Fruit fly (Drosophila melanogaster) whole organism, embryonic: ENCODE measurements around the gene Mks1.

Source experiments
- Atf6 ChIP-seq: fragments of 200-800 bp; sonication (Bioruptor generic); IDR thresholded peaks from 2 replicates; pipeline ENCODE4 v1.3.6; 2022; ENCODE audit warnings: missing biosample characterization, missing genetic modification characterization
- B-H1 ChIP-seq: fragments of 200-800 bp; sonication (Bioruptor generic); IDR thresholded peaks from 3 replicates; pipeline ENCODE4 v1.3.6; 2022; ENCODE audit warnings: missing biosample characterization, missing genetic modification characterization
- BtbVII ChIP-seq: fragments of 200-800 bp; sonication (Bioruptor generic); optimal IDR thresholded peaks from 3 replicates; lab custom pipeline; 2017; ENCODE audit warnings: missing biosample characterization, mild to moderate bottlenecking, missing genetic modification characterization
- CG10979 ChIP-seq: fragments of 200-800 bp; sonication (Bioruptor generic); optimal IDR thresholded peaks from 2 replicates; lab custom pipeline; 2018; ENCODE audit warnings: missing biosample characterization, mild to moderate bottlenecking, missing genetic modification characterization, moderate library complexity
- CG14667 ChIP-seq: fragments of 200-800 bp; sonication (Bioruptor generic); IDR thresholded peaks from 2 replicates; pipeline ENCODE4 v1.3.6; 2022; ENCODE audit warnings: missing biosample characterization, missing genetic modification characterization
- CG1529 ChIP-seq: fragments of 200-800 bp; sonication (Bioruptor generic); optimal IDR thresholded peaks from 3 replicates; lab custom pipeline; 2018; ENCODE audit warnings: missing biosample characterization, missing genetic modification characterization
- CG15514 ChIP-seq: fragments of 200-800 bp; sonication (Bioruptor generic); optimal IDR thresholded peaks from 3 replicates; lab custom pipeline; 2017; ENCODE audit warnings: missing biosample characterization, missing genetic modification characterization, mild to moderate bottlenecking, moderate library complexity, missing genetic modification reagents
- CG15696 ChIP-seq: fragments of 200-800 bp; sonication (Bioruptor generic); optimal IDR thresholded peaks from 2 replicates; lab custom pipeline; 2019; ENCODE audit warnings: missing biosample characterization, mild to moderate bottlenecking, missing genetic modification characterization, moderate library complexity
- CG17802 ChIP-seq: fragments of 200-800 bp; sonication (Bioruptor generic); optimal IDR thresholded peaks from 2 replicates; lab custom pipeline; 2018; ENCODE audit warnings: missing biosample characterization, mild to moderate bottlenecking, missing genetic modification characterization, moderate library complexity
- CG2678 ChIP-seq: fragments of 200-800 bp; sonication (Bioruptor generic); optimal IDR thresholded peaks from 3 replicates; lab custom pipeline; 2019; ENCODE audit warnings: missing biosample characterization, mild to moderate bottlenecking, missing genetic modification characterization, moderate library complexity
- CG30431 ChIP-seq: fragments of 200-800 bp; sonication (Bioruptor generic); optimal IDR thresholded peaks from 2 replicates; lab custom pipeline; 2017; ENCODE audit warnings: missing biosample characterization, missing genetic modification characterization
- CG33213 ChIP-seq: fragments of 200-800 bp; sonication (Bioruptor generic); optimal IDR thresholded peaks from 3 replicates; lab custom pipeline; 2016; ENCODE audit warnings: missing biosample characterization, missing genetic modification characterization
- CG42726 ChIP-seq: fragments of 200-800 bp; sonication (Bioruptor generic); IDR thresholded peaks from 2 replicates; pipeline ENCODE4 v1.3.6; 2022; ENCODE audit warnings: missing biosample characterization, missing genetic modification characterization; ENCODE audit not compliant: partially characterized antibody
- CG4854 ChIP-seq: fragments of 200-800 bp; sonication (Bioruptor generic); optimal IDR thresholded peaks from 2 replicates; lab custom pipeline; 2016; ENCODE audit warnings: missing biosample characterization, missing genetic modification characterization, inconsistent platforms
- CG6791 ChIP-seq: fragments of 200-800 bp; sonication (Bioruptor generic); IDR thresholded peaks from 3 replicates; pipeline ENCODE4 v1.3.6; 2022; ENCODE audit warnings: missing biosample characterization, missing genetic modification characterization; ENCODE audit not compliant: partially characterized antibody
- CG6854 ChIP-seq: fragments of 200-800 bp; sonication (Bioruptor generic); optimal IDR thresholded peaks from 3 replicates; lab custom pipeline; 2017; ENCODE audit warnings: missing biosample characterization, mild to moderate bottlenecking, missing genetic modification characterization
- CG7745 ChIP-seq: fragments of 200-800 bp; sonication (Bioruptor generic); optimal IDR thresholded peaks from 2 replicates; lab custom pipeline; 2018; ENCODE audit warnings: missing biosample characterization, mild to moderate bottlenecking, missing genetic modification characterization, moderate library complexity
- CG7786 ChIP-seq: fragments of 200-800 bp; sonication (Bioruptor generic); optimal IDR thresholded peaks from 2 replicates; lab custom pipeline; 2016; ENCODE audit warnings: missing biosample characterization, missing genetic modification characterization
- CG7839 ChIP-seq: fragments of 200-800 bp; sonication (Bioruptor generic); optimal IDR thresholded peaks from 3 replicates; lab custom pipeline; 2018; ENCODE audit warnings: missing biosample characterization, mild to moderate bottlenecking, missing genetic modification characterization, moderate library complexity
- CG7928 ChIP-seq: fragments of 200-800 bp; sonication (Bioruptor generic); optimal IDR thresholded peaks from 2 replicates; lab custom pipeline; 2017; ENCODE audit warnings: missing biosample characterization, mild to moderate bottlenecking, missing genetic modification characterization
- CG8765 ChIP-seq: fragments of 200-800 bp; sonication (Bioruptor generic); IDR thresholded peaks from 2 replicates; pipeline ENCODE4 v1.3.6; 2022; ENCODE audit warnings: missing biosample characterization, missing genetic modification characterization
- CG8924 ChIP-seq: fragments of 200-800 bp; optimal IDR thresholded peaks from 3 replicates; lab custom pipeline; 2019; ENCODE audit warnings: missing biosample characterization, mild to moderate bottlenecking, missing genetic modification characterization, moderate library complexity
- CkIIα-i1 ChIP-seq: fragments of 200-800 bp; sonication (Bioruptor generic); IDR thresholded peaks from 2 replicates; pipeline ENCODE4 v1.3.6; 2022; ENCODE audit warnings: missing biosample characterization, missing genetic modification characterization
- Dad ChIP-seq: fragments of 200-800 bp; sonication (Bioruptor generic); optimal IDR thresholded peaks from 3 replicates; lab custom pipeline; 2016; ENCODE audit warnings: missing biosample characterization, missing genetic modification characterization
- Dip3 ChIP-seq: fragments of 200-800 bp; sonication (Bioruptor generic); optimal IDR thresholded peaks from 3 replicates; lab custom pipeline; 2016; ENCODE audit warnings: missing biosample characterization, missing genetic modification characterization
- E2f2 ChIP-seq: fragments of 200-800 bp; sonication (Bioruptor generic); IDR thresholded peaks from 2 replicates; pipeline ENCODE4 v1.3.6; 2022; ENCODE audit warnings: missing biosample characterization, missing genetic modification characterization
- Fer3 ChIP-seq: fragments of 200-800 bp; sonication (Bioruptor generic); optimal IDR thresholded peaks from 2 replicates; lab custom pipeline; 2018; ENCODE audit warnings: missing biosample characterization, mild to moderate bottlenecking, missing genetic modification characterization, moderate library complexity
- Hand ChIP-seq: fragments of 200-800 bp; sonication (Bioruptor generic); optimal IDR thresholded peaks from 2 replicates; lab custom pipeline; 2017; ENCODE audit warnings: mild to moderate bottlenecking, missing biosample characterization, missing genetic modification reagents, missing genetic modification characterization
- Hmr ChIP-seq: fragments of 200-800 bp; sonication (Bioruptor generic); optimal IDR thresholded peaks from 3 replicates; lab custom pipeline; 2017; ENCODE audit warnings: mild to moderate bottlenecking, missing biosample characterization, missing genetic modification reagents, missing genetic modification characterization
- Neu2 ChIP-seq: fragments of 200-800 bp; sonication (Bioruptor generic); optimal IDR thresholded peaks from 3 replicates; lab custom pipeline; 2016; ENCODE audit warnings: missing biosample characterization, missing genetic modification characterization, borderline replicate concordance
- Poxn ChIP-seq: fragments of 200-800 bp; sonication (Bioruptor generic); IDR thresholded peaks from 2 replicates; pipeline ENCODE4 v1.3.6; 2022; ENCODE audit warnings: missing biosample characterization, missing genetic modification characterization
- Trl ChIP-seq, 3 experiments: fragments of >200 bp in 2 of 3; fragments of 200-800 bp in 1 of 3; sonication (Bioruptor generic) in 1 of 3; optimal IDR thresholded peaks; 2 replicates in 1 of 3; 3 replicates in 2 of 3; lab custom pipeline; 2016 to 2017; ENCODE audit warnings: missing biosample characterization in 1 of 3, missing genetic modification characterization in 1 of 3
- cas ChIP-seq: fragments of 200-800 bp; sonication (Bioruptor generic); IDR thresholded peaks from 2 replicates; pipeline ENCODE4 v1.3.6; 2022; ENCODE audit warnings: missing biosample characterization, missing genetic modification characterization
- crp ChIP-seq, 2 experiments: fragments of 200-800 bp; sonication (Bioruptor generic); optimal IDR thresholded peaks; 2 replicates in 1 of 2; 3 replicates in 1 of 2; lab custom pipeline; 2017; ENCODE audit warnings: missing biosample characterization in 2 of 2, missing genetic modification characterization in 2 of 2, mild to moderate bottlenecking in 1 of 2, moderate library complexity in 1 of 2
- dati ChIP-seq: fragments of 200-800 bp; sonication (Bioruptor generic); IDR thresholded peaks from 2 replicates; pipeline ENCODE4 v1.3.6; 2022; ENCODE audit warnings: missing biosample characterization, missing genetic modification characterization
- fd96Cb ChIP-seq: fragments of 200-800 bp; sonication (Bioruptor generic); optimal IDR thresholded peaks from 2 replicates; lab custom pipeline; 2018; ENCODE audit warnings: missing biosample characterization, mild to moderate bottlenecking, missing genetic modification characterization, moderate library complexity
- gro ChIP-seq: fragments of 200-800 bp; sonication (Bioruptor generic); optimal IDR thresholded peaks from 2 replicates; lab custom pipeline; 2016; ENCODE audit warnings: missing biosample characterization, missing genetic modification characterization
- hb ChIP-seq: fragments of 200-800 bp; sonication (Bioruptor generic); IDR thresholded peaks from 3 replicates; pipeline ENCODE4 v1.3.6; 2022; ENCODE audit warnings: missing biosample characterization, missing genetic modification characterization; ENCODE audit not compliant: partially characterized antibody
- hkb ChIP-seq, 2 experiments: fragments of 200-800 bp in 1 of 2; fragments of >200 bp in 1 of 2; sonication (Bioruptor generic) in 1 of 2; IDR thresholded peaks in 1 of 2; optimal IDR thresholded peaks in 1 of 2; 2 replicates each; pipeline versions ENCODE4 v1.3.6 to Lab custom; 2017 to 2022; ENCODE audit warnings: missing biosample characterization in 1 of 2, missing genetic modification characterization in 1 of 2
- lov ChIP-seq, 2 experiments: fragments of 200-800 bp in 1 of 2; fragments of >200 bp in 1 of 2; sonication (Bioruptor generic) in 1 of 2; IDR thresholded peaks in 1 of 2; optimal IDR thresholded peaks in 1 of 2; 2 replicates in 1 of 2; 3 replicates in 1 of 2; pipeline versions ENCODE4 v1.3.6 to Lab custom; 2017 to 2022; ENCODE audit warnings: missing biosample characterization in 1 of 2, missing genetic modification characterization in 1 of 2
- nmo ChIP-seq: fragments of 200-800 bp; sonication (Bioruptor generic); optimal IDR thresholded peaks from 2 replicates; lab custom pipeline; 2018; ENCODE audit warnings: missing biosample characterization, mild to moderate bottlenecking, missing genetic modification characterization, moderate library complexity
- nom ChIP-seq: fragments of 200-800 bp; sonication (Bioruptor generic); optimal IDR thresholded peaks from 2 replicates; lab custom pipeline; 2017; ENCODE audit warnings: missing biosample characterization, missing genetic modification characterization, mild to moderate bottlenecking, moderate library complexity, missing genetic modification reagents
- repo ChIP-seq: fragments of 200-800 bp; sonication (Bioruptor generic); optimal IDR thresholded peaks from 2 replicates; lab custom pipeline; 2016; ENCODE audit warnings: missing biosample characterization, missing genetic modification characterization
- ro ChIP-seq: fragments of 200-800 bp; sonication (Bioruptor generic); IDR thresholded peaks from 2 replicates; pipeline ENCODE4 v1.3.6; 2022; ENCODE audit warnings: missing biosample characterization, missing genetic modification characterization
- sens ChIP-seq: fragments of 200-800 bp; sonication (Bioruptor generic); peaks from one replicate; lab custom pipeline; 2016; ENCODE audit warnings: missing biosample characterization, missing genetic modification characterization
- ttk ChIP-seq: fragments of 200-800 bp; sonication (Bioruptor generic); IDR thresholded peaks from 2 replicates; pipeline ENCODE4 v2.1.2; 2022; ENCODE audit warnings: missing biosample characterization, missing genetic modification characterization

The Mks1 gene

dm6 chrX:12510750-12511649 lies 14.6 kb upstream of the Mks1 start (continued):
- TF ChIP-seq CG7928 (GFP tag; lab: Kevin White, UChicago) (no peak), ro (GFP tag; lab: Robert Waterston, UW) (no peak), CG14667 (GFP tag; lab: Robert Waterston, UW) (peak; percentile 71), gro (no peak), CG7839 (tag; lab: Kevin White, UChicago) (peak; percentile 83), E2f2 (GFP tag; lab: Robert Waterston, UW) (peak; percentile 53; the same call in 1 of the 2 replicates), CG15514 (GFP tag; lab: Kevin White, UChicago) (peak; percentile 34), Trl (optimal IDR thresholded peaks at IDR 0.05; lab: Kevin White, UChicago) (no peak), Trl (GFP tag; optimal IDR thresholded peaks at IDR 0.05; lab: Kevin White, UChicago) (peak; percentile 72), CG33213 (GFP tag; lab: Kevin White, UChicago) (peak; percentile 47), Poxn (0 out of 2 replicates have a peak, but pooled peaks have one; percentile 15), hkb (optimal IDR thresholded peaks at IDR 0.05; lab: Kevin White, UChicago) (no peak), hkb (GFP tag; IDR thresholded peaks at IDR 0.05; lab: Robert Waterston, UW) (peak; percentile 79), dati (GFP tag; lab: Robert Waterston, UW) (no peak), Hand (GFP tag; lab: Kevin White, UChicago) (no peak), crp (GFP tag; optimal IDR thresholded peaks at IDR 0.05; lab: Kevin White, UChicago) (no peak), nmo (GFP tag; lab: Kevin White, UChicago) (peak; percentile 90), BtbVII (GFP tag; lab: Kevin White, UChicago) (peak; percentile 28), CG30431 (peak; percentile 55), Atf6 (peak; percentile 40; the same call in 1 of the 2 replicates), repo (peak; percentile 64), Dip3 (GFP tag; lab: Kevin White, UChicago) (peak; percentile 64), CG7745 (tag; lab: Kevin White, UChicago) (no peak), cas (GFP tag; lab: Robert Waterston, UW) (peak; percentile 40; the same call in 1 of the 2 replicates), CG4854 (GFP tag; lab: Kevin White, UChicago) (peak; percentile 60), CG6791 (no peak), Hmr (GFP tag; lab: Kevin White, UChicago) (peak; percentile 51), CG1529 (GFP tag; lab: Kevin White, UChicago) (peak; percentile 68), fd96Cb (tag; lab: Kevin White, UChicago) (peak; percentile 87), CG42726 (GFP tag; lab: Robert Waterston, UW) (no peak), CG8924 (peak; percentile 49), nom (GFP tag; lab: Kevin White, UChicago) (peak; percentile 51), Dad (GFP tag; lab: Kevin White, UChicago) (peak; percentile 55), CG6854 (no peak), CG8765 (GFP tag; lab: Robert Waterston, UW) (peak; percentile 34; the same call in 1 of the 2 replicates), B-H1 (peak; percentile 28; the same call in 1 of the 3 replicates), CG15696 (tag; lab: Kevin White, UChicago) (peak; percentile 81), CG17802 (peak; percentile 68), Fer3 (tag; lab: Kevin White, UChicago) (peak; percentile 76), lov (optimal IDR thresholded peaks at IDR 0.05; lab: Kevin White, UChicago) (no peak), lov (GFP tag; IDR thresholded peaks at IDR 0.05; lab: Robert Waterston, UW) (no peak), hb (GFP tag; lab: Robert Waterston, UW) (no peak), CG2678 (tag; lab: Kevin White, UChicago) (peak; percentile 86), Neu2 (GFP tag; lab: Kevin White, UChicago) (no peak), CkIIα-i1 (GFP tag; lab: Robert Waterston, UW) (0 out of 2 replicates have a peak, but pooled peaks have one; percentile 38), CG7786 (GFP tag; lab: Kevin White, UChicago) (peak; percentile 69), CG10979 (tag; lab: Kevin White, UChicago) (peak; percentile 92), sens (GFP tag; lab: Kevin White, UChicago) (peak; percentile 98), ttk (GFP tag; lab: Robert Waterston, UW) (peak; percentile 71)
